Worm (Caenorhabditis elegans) whole organism, L2 larva: ENCODE measurements around the gene tag-243.

ENCODE experiments used
- R02D3.7 ChIP-seq: fragments of 150-350 bp; optimal IDR thresholded peaks from 2 replicates; lab custom pipeline; 2014; ENCODE audit warnings: missing biosample characterization, missing genetic modification characterization
- fos-1 ChIP-seq: fragments of 150-350 bp; optimal IDR thresholded peaks from 2 replicates; lab custom pipeline; 2014; ENCODE audit warnings: missing biosample characterization, missing genetic modification characterization
- lin-13 ChIP-seq: fragments of 150-350 bp; optimal IDR thresholded peaks from 2 replicates; lab custom pipeline; 2014; ENCODE audit warnings: missing biosample characterization, missing genetic modification reagents, missing genetic modification characterization
- mdl-1 ChIP-seq, 2 experiments: fragments of 150-350 bp in 1 of 2; sonication (generic microtip) in 1 of 2; optimal IDR thresholded peaks; 2 replicates each; lab custom pipeline; 2017; ENCODE audit warnings: missing biosample characterization in 2 of 2, missing genetic modification characterization in 2 of 2
- sma-3 ChIP-seq: sonication (generic microtip); optimal IDR thresholded peaks from 2 replicates; lab custom pipeline; 2016; ENCODE audit warnings: missing genetic modification reagents, missing genetic modification characterization, missing compliant biosample characterization
- sma-9 ChIP-seq, 2 experiments: fragments of 150-350 bp in 1 of 2; sonication (generic microtip) in 1 of 2; optimal IDR thresholded peaks; 2 replicates each; lab custom pipeline; 2014 to 2016; ENCODE audit warnings: missing genetic modification characterization in 2 of 2, mild to moderate bottlenecking in 1 of 2, missing biosample characterization in 1 of 2, missing compliant biosample characterization in 1 of 2, missing genetic modification reagents in 1 of 2, moderate library complexity in 1 of 2
- ztf-1 ChIP-seq: fragments of 200-800 bp; sonication (Bioruptor generic); conservative IDR thresholded peaks from 2 replicates; pipeline ENCODE4 v1.3.6; 2022; ENCODE audit warnings: missing genetic modification characterization, missing compliant biosample characterization

DNA sequence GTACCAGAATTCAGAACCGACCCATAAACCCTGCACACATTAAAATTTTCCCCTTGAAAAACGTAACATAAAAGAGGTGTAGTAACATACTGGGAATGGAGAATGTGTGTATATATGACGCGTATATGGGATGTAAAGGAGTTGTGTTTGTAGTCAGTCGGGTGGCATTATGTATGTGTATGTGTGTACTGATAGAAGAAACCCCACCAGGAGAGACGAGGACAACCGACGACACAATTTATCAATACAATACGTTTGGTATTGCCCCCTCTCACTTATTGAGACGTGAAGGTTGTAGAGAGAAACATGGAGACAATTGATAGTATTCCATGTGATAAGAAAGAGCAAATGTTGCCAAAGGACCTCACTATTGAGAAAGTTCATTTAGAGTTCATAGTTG lies 20.2 kb downstream of the tag-243 start:
- TF ChIP-seq fos-1 (tag; lab: Kevin White, UChicago) (peak; percentile 58), ztf-1 (GFP tag; lab: Robert Waterston, UW) (no peak), mdl-1 (tag; optimal IDR thresholded peaks at IDR 0.05; lab: Kevin White, UChicago) (no peak), sma-3 (GFP tag; lab: Kevin White, UChicago) (no peak), lin-13 (GFP tag; lab: Kevin White, UChicago) (no peak), R02D3.7 (tag; lab: Kevin White, UChicago) (no peak), sma-9 (GFP tag; optimal IDR thresholded peaks at IDR 0.05; lab: Kevin White, UChicago) (no peak), sma-9 (tag; optimal IDR thresholded peaks at IDR 0.05; lab: Kevin White, UChicago) (no peak)
